Worm (Caenorhabditis elegans) whole organism, young adult: ENCODE data around the gene skr-13.

Source experiments
- F23B12.7 ChIP-seq: sonication (generic microtip); optimal IDR thresholded peaks from 2 replicates; lab custom pipeline; 2017; ENCODE audit warnings: missing genetic modification characterization, mild to moderate bottlenecking, missing compliant biosample characterization, antibody characterized with exemption, moderate library complexity; ENCODE audit not compliant: insufficient read depth
- F37B4.10 ChIP-seq: fragments of 200-800 bp; sonication (Bioruptor generic); IDR thresholded peaks from 2 replicates; pipeline ENCODE4 v1.3.6; 2022; ENCODE audit warnings: missing genetic modification characterization, missing compliant biosample characterization
- F49E8.2 ChIP-seq: sonication (generic microtip); optimal IDR thresholded peaks from 3 replicates; lab custom pipeline; 2017; ENCODE audit warnings: missing genetic modification characterization, mild to moderate bottlenecking, missing compliant biosample characterization, antibody characterized with exemption, moderate library complexity; ENCODE audit not compliant: insufficient read depth
- F55B11.4 ChIP-seq: sonication (generic microtip); optimal IDR thresholded peaks from 2 replicates; lab custom pipeline; 2016; ENCODE audit warnings: missing compliant biosample characterization, missing genetic modification characterization, borderline replicate concordance; ENCODE audit not compliant: insufficient read depth
- F57C9.4 ChIP-seq: sonication (generic microtip); optimal IDR thresholded peaks from 2 replicates; lab custom pipeline; 2017; ENCODE audit warnings: mild to moderate bottlenecking, missing genetic modification characterization, missing compliant biosample characterization
- T26A5.8 ChIP-seq: sonication (generic microtip); optimal IDR thresholded peaks from 2 replicates; lab custom pipeline; 2016; ENCODE audit warnings: missing genetic modification characterization, missing compliant biosample characterization
- Y56A3A.18 ChIP-seq: fragments of 200-800 bp; sonication (Bioruptor generic); IDR thresholded peaks from 2 replicates; pipeline ENCODE4 v1.3.6; 2022; ENCODE audit warnings: missing genetic modification reagents, missing genetic modification characterization, missing compliant biosample characterization
- ZK185.1 ChIP-seq: sonication (generic microtip); optimal IDR thresholded peaks from 2 replicates; lab custom pipeline; 2016; ENCODE audit warnings: mild to moderate bottlenecking, missing genetic modification characterization, missing compliant biosample characterization; ENCODE audit not compliant: poor library complexity, severe bottlenecking
- aptf-3 ChIP-seq: fragments of 200-800 bp; sonication (Bioruptor generic); IDR thresholded peaks from 2 replicates; pipeline ENCODE4 v1.3.6; 2022; ENCODE audit warnings: missing genetic modification characterization, missing compliant biosample characterization
- attf-6 ChIP-seq: fragments of 200-800 bp; sonication (Bioruptor generic); IDR thresholded peaks from 2 replicates; pipeline ENCODE4 v1.3.6; 2022; ENCODE audit warnings: missing genetic modification reagents, missing genetic modification characterization, missing compliant biosample characterization
- cebp-1 ChIP-seq, 2 experiments: fragments of 200-800 bp in 1 of 2; sonication (Bioruptor generic) in 1 of 2; sonication (generic microtip) in 1 of 2; IDR thresholded peaks in 1 of 2; optimal IDR thresholded peaks in 1 of 2; 2 replicates each; pipeline versions ENCODE4 v1.3.6 to Lab custom; 2017 to 2022; ENCODE audit warnings: missing compliant biosample characterization in 2 of 2, missing genetic modification characterization in 2 of 2, mild to moderate bottlenecking in 1 of 2, missing genetic modification reagents in 1 of 2, moderate library complexity in 1 of 2
- ceh-100 ChIP-seq: fragments of 200-800 bp; sonication (Bioruptor generic); IDR thresholded peaks from 2 replicates; pipeline ENCODE4 v1.3.6; 2022; ENCODE audit warnings: missing genetic modification reagents, missing genetic modification characterization, missing compliant biosample characterization
- egrh-3 ChIP-seq: fragments of 200-800 bp; sonication (Bioruptor generic); IDR thresholded peaks from 2 replicates; pipeline ENCODE4 v1.3.6; 2022; ENCODE audit warnings: missing genetic modification reagents, missing genetic modification characterization, missing compliant biosample characterization
- ekl-4 ChIP-seq: fragments of 200-800 bp; sonication (Bioruptor generic); IDR thresholded peaks from 2 replicates; pipeline ENCODE4 v1.3.6; 2022; ENCODE audit warnings: missing genetic modification reagents, missing genetic modification characterization, missing compliant biosample characterization
- fkh-3 ChIP-seq: sonication (generic microtip); optimal IDR thresholded peaks from 2 replicates; lab custom pipeline; 2016; ENCODE audit warnings: mild to moderate bottlenecking, missing genetic modification characterization, missing compliant biosample characterization
- hmg-1.2 ChIP-seq: fragments of 200-800 bp; sonication (Bioruptor generic); IDR thresholded peaks from 2 replicates; pipeline ENCODE4 v1.3.6; 2022; ENCODE audit warnings: missing genetic modification reagents, missing genetic modification characterization, missing compliant biosample characterization
- hrde-1 ChIP-seq: sonication (generic microtip); optimal IDR thresholded peaks from 2 replicates; lab custom pipeline; 2016; ENCODE audit warnings: missing genetic modification characterization, mild to moderate bottlenecking, missing compliant biosample characterization, moderate library complexity, missing genotype, missing genetic modification reagents, borderline replicate concordance
- hsf-1 ChIP-seq: fragments of 200-800 bp; sonication (Bioruptor generic); IDR thresholded peaks from 2 replicates; pipeline ENCODE4 v1.3.6; 2022; ENCODE audit warnings: missing genetic modification reagents, missing genetic modification characterization, missing compliant biosample characterization
- madf-6 ChIP-seq: fragments of 200-800 bp; sonication (Bioruptor generic); IDR thresholded peaks from 2 replicates; pipeline ENCODE4 v1.3.6; 2022; ENCODE audit warnings: missing genetic modification reagents, missing genetic modification characterization, missing compliant biosample characterization
- mcd-1 ChIP-seq: fragments of 200-800 bp; sonication (Bioruptor generic); IDR thresholded peaks from 2 replicates; pipeline ENCODE4 v1.3.6; 2022; ENCODE audit warnings: missing genetic modification reagents, missing genetic modification characterization, missing compliant biosample characterization
- nhr-90 ChIP-seq: sonication (generic microtip); optimal IDR thresholded peaks from 2 replicates; lab custom pipeline; 2016; ENCODE audit warnings: missing genotype, mild to moderate bottlenecking, missing genetic modification characterization, missing compliant biosample characterization
- pha-4 ChIP-seq: fragments of 150-350 bp; sonication (generic microtip); optimal IDR thresholded peaks from 2 replicates; lab custom pipeline; 2014; ENCODE audit warnings: missing biosample characterization, missing genetic modification reagents, missing genetic modification characterization
- snpc-3.4 ChIP-seq: sonication (generic microtip); optimal IDR thresholded peaks from 2 replicates; lab custom pipeline; 2017; ENCODE audit warnings: missing genetic modification characterization, mild to moderate bottlenecking, missing compliant biosample characterization, antibody characterized with exemption, moderate library complexity, missing genotype, missing genetic modification reagents
- snpc-4 ChIP-seq, 5 experiments: fragments of 150-350 bp in 1 of 5; sonication (generic microtip) in 4 of 5; optimal IDR thresholded peaks; 2 replicates each; lab custom pipeline; 2014 to 2018; ENCODE audit warnings: missing genetic modification characterization in 5 of 5, missing biosample characterization in 3 of 5, antibody characterized with exemption in 2 of 5, mild to moderate bottlenecking in 2 of 5, missing compliant biosample characterization in 2 of 5, missing genotype in 2 of 5, moderate library complexity in 2 of 5, missing genetic modification reagents in 1 of 5
- zfh-2 ChIP-seq: fragments of 200-800 bp; sonication (Bioruptor generic); conservative IDR thresholded peaks from 2 replicates; pipeline ENCODE4 v1.3.6; 2022; ENCODE audit warnings: missing genetic modification reagents, missing genetic modification characterization, missing compliant biosample characterization

Gene skr-13

ce11 chrIV:17118585-17118984 is 43.8 kb downstream of the skr-13 start, which contains the start of gene uaf-2 (continued):
- TF ChIP-seq ceh-100 (GFP tag; lab: Robert Waterston, UW) (peak; percentile 63), snpc-3.4 (tag; lab: Kevin White, UChicago) (peak; percentile 1), F23B12.7 (peak; percentile 38), hmg-1.2 (GFP tag; lab: Robert Waterston, UW) (0 out of 2 replicates have a peak, but pooled peaks have one; percentile 21), hsf-1 (no peak), ZK185.1 (no peak)

ce11 chrIV:17116821-17117220 is 45.6 kb downstream of the skr-13 start:
- TF ChIP-seq egrh-3 (GFP tag; lab: Robert Waterston, UW) (peak; percentile 94), T26A5.8 (tag; lab: Kevin White, UChicago) (no peak), zfh-2 (GFP tag; lab: Robert Waterston, UW) (peak; percentile 68; the same call in 1 of the 2 replicates), aptf-3 (0 out of 2 replicates have a peak, but pooled peaks have one; percentile 20)

- TF ChIP-seq fkh-3 (peak; percentile 4), F37B4.10 (GFP tag; lab: Robert Waterston, UW) (no peak), cebp-1 (GFP tag; IDR thresholded peaks at IDR 0.05; lab: Robert Waterston, UW) (no peak), cebp-1 (tag; optimal IDR thresholded peaks at IDR 0.05; lab: Kevin White, UChicago) (peak; percentile 16), madf-6 (GFP tag; lab: Robert Waterston, UW) (peak; percentile 25; the same call in 1 of the 2 replicates), hrde-1 (tag; lab: Kevin White, UChicago) (peak; percentile 54), mcd-1 (GFP tag; lab: Robert Waterston, UW) (0 out of 2 replicates have a peak, but pooled peaks have one; percentile 20), T26A5.8 (tag; lab: Kevin White, UChicago) (no peak), ekl-4 (GFP tag; lab: Robert Waterston, UW) (peak; percentile 48; the same call in 1 of the 2 replicates), attf-6 (GFP tag; lab: Robert Waterston, UW) (peak; percentile 60), nhr-90 (tag; lab: Kevin White, UChicago) (no peak), F57C9.4 (no peak), snpc-4 (GFP tag; optimal IDR thresholded peaks at IDR 0.05; lab: Kevin White, UChicago) (no peak), snpc-4 (tag; optimal IDR thresholded peaks at IDR 0.05; lab: Kevin White, UChicago) (peak in 1 of 4 experiments; percentile 71), Y56A3A.18 (0 out of 2 replicates have a peak, but pooled peaks have one; percentile 16), pha-4 (no peak), F49E8.2 (tag; lab: Kevin White, UChicago) (peak; percentile 41), F55B11.4 (tag; lab: Kevin White, UChicago) (no peak)
Measured at ce11 chrIV:17116345-17116744, 46.1 kb downstream of the skr-13 start, which contains the start of gene cyn-13. Gene cyn-13, minus strand, starts transcription at chrIV:17116657.
